Fruit fly (Drosophila melanogaster) whole organism, prepupa: ENCODE measurements around the gene Rbfox1.

ENCODE experiments used
- CG6276 ChIP-seq: fragments of 200-800 bp; sonication (Bioruptor generic); optimal IDR thresholded peaks from 2 replicates; lab custom pipeline; 2017; ENCODE audit warnings: missing biosample characterization, mild to moderate bottlenecking, missing genetic modification characterization
- Hr4 ChIP-seq: fragments of 200-800 bp; sonication (Bioruptor generic); optimal IDR thresholded peaks from 3 replicates; lab custom pipeline; 2016; ENCODE audit warnings: missing biosample characterization, missing genetic modification characterization

DNA sequence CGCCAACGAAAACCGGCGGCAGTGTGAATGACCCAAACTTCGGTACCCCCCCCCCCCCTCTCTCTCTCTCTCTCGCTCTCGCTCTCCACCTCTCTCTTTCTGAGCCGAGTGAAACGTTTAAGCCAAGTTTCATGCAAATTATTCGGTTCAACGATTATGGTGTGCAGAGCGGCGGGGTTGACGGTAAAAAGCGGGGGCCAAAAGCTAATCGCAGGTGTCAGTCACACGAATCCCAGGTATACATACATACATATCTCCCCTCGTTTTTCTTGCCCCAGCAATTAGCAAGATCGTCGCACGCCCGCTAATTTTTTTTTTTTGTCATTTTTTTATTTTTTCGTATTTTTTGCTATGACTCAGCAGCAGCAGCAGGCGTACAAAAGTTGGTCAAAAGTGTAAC is 40.4 kb downstream of the Rbfox1 start:
- TF ChIP-seq CG6276 = peak; percentile 15
- TF ChIP-seq Hr4 (GFP tag; lab: Kevin White, UChicago) = no peak
